Worm (Caenorhabditis elegans) whole organism, midembryonic: ENCODE data around the gene sra-10.
"Not testable (repeated sequence)": the region's sequence is repeated elsewhere in the genome, so short reads cannot be mapped to it uniquely, and the experiment has no call there.

Experiments used
- T22C8.4 ChIP-seq: fragments of 200-800 bp; sonication (Bioruptor generic); IDR thresholded peaks from 2 replicates; pipeline ENCODE4 v1.3.6; 2022; ENCODE audit warnings: missing genetic modification characterization, missing compliant biosample characterization
- cog-1 ChIP-seq: sonication (generic microtip); optimal IDR thresholded peaks from 2 replicates; lab custom pipeline; 2016; ENCODE audit warnings: missing genetic modification characterization, missing compliant biosample characterization
- flt-1 ChIP-seq: fragments of 200-800 bp; sonication (Bioruptor generic); IDR thresholded peaks from 2 replicates; pipeline ENCODE4 v1.3.6; 2022; ENCODE audit warnings: missing genetic modification characterization, missing compliant biosample characterization
- klf-2 ChIP-seq: fragments of 200-800 bp; sonication (Bioruptor generic); conservative IDR thresholded peaks from 2 replicates; pipeline ENCODE4 v1.3.6; 2022; ENCODE audit warnings: missing genetic modification reagents, missing genetic modification characterization, missing compliant biosample characterization
- tab-1 ChIP-seq: fragments of 200-800 bp; sonication (Bioruptor generic); IDR thresholded peaks from 2 replicates; pipeline ENCODE4 v1.3.6; 2022; ENCODE audit warnings: missing genetic modification characterization, missing compliant biosample characterization
- ztf-23 ChIP-seq: fragments of 200-800 bp; sonication (Bioruptor generic); IDR thresholded peaks from 2 replicates; pipeline ENCODE4 v1.3.6; 2022; ENCODE audit warnings: missing genetic modification reagents, missing genetic modification characterization, missing compliant biosample characterization
- ztf-29 ChIP-seq: fragments of 200-800 bp; sonication (Bioruptor generic); IDR thresholded peaks from 2 replicates; pipeline ENCODE4 v1.3.6; 2022; ENCODE audit warnings: missing genetic modification reagents, missing genetic modification characterization, missing compliant biosample characterization

- TF ChIP-seq ztf-29; flt-1; cog-1 (tag; lab: Kevin White, UChicago); ztf-23 (GFP tag; lab: Robert Waterston, UW); tab-1 (GFP tag; lab: Robert Waterston, UW); T22C8.4 (GFP tag; lab: Robert Waterston, UW); klf-2: not testable (repeated sequence)
Measured at ce11 chrII:10922874-10923273, 28.0 kb upstream of the sra-10 start, which contains the start of gene Y19D2B.1.
